Worm (Caenorhabditis elegans): Measurements from ENCODE around the gene M04D8.7.

DNA sequence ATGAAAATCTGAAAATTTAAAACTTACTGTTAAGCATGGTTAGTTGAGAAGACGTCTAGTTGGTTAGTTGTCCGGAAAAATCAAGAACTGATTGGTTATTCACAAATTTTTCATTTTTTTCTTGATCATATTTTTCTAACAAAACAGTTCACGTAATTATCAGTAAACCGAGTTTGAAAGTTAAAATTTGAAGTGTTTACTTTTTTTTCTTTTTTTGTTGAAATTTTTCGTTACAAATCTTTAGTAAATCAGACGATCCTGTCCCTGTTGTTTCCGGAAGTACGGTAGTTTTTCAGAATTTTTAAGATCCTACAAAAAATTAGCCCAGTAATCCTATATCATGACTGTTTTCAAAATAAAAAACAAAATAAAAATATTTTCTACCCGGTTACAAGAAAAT, 36.8 kb upstream of the M04D8.7 start, which contains the start of gene C05B5.2:
- TF ChIP-seq him-1 (tag; optimal IDR thresholded peaks at IDR 0.05) (no peak), W03F9.2 (tag; optimal IDR thresholded peaks at IDR 0.05) (no peak), dao-5 (tag; optimal IDR thresholded peaks at IDR 0.05) (no peak)
